Fruit fly (Drosophila melanogaster): ENCODE measurements around the gene CG14985.

CG14985 gene

dm6 chr3L:3977622-3978355 lies 25.5 kb upstream of the CG14985 start (continued):
- peak; percentile 27 for TF ChIP-seq stwl (tag; optimal IDR thresholded peaks at IDR 0.05)
- no peak for TF ChIP-seq tap (tag; optimal IDR thresholded peaks at IDR 0.05)
- TF ChIP-seq crp (GFP tag; optimal IDR thresholded peaks at IDR 0.05), result no peak
- TF ChIP-seq chn (GFP tag; optimal IDR thresholded peaks at IDR 0.05), result no peak
- no peak for TF ChIP-seq wor (GFP tag; IDR thresholded peaks at IDR 0.05)
- no peak for TF ChIP-seq Bteb2 (GFP tag; optimal IDR thresholded peaks at IDR 0.05)
- no peak for TF ChIP-seq CG7372 (GFP tag; IDR thresholded peaks at IDR 0.05)
- TF ChIP-seq mam (GFP tag; optimal IDR thresholded peaks at IDR 0.05), result no peak
- TF ChIP-seq ttk (GFP tag; IDR thresholded peaks at IDR 0.05), result no peak
- TF ChIP-seq Stat92E (GFP tag; optimal IDR thresholded peaks at IDR 0.05), result no peak
- TF ChIP-seq Chrac-16 (GFP tag; optimal IDR thresholded peaks at IDR 0.05), result peak; percentile 26
- TF ChIP-seq CG43689 (GFP tag; IDR thresholded peaks at IDR 0.05), result no peak
- no peak for TF ChIP-seq shn (GFP tag; optimal IDR thresholded peaks at IDR 0.05)
- no peak for TF ChIP-seq nau (GFP tag; optimal IDR thresholded peaks at IDR 0.05)
- no peak for TF ChIP-seq CG6254 (GFP tag; optimal IDR thresholded peaks at IDR 0.05)
- TF ChIP-seq bab2 (GFP tag; optimal IDR thresholded peaks at IDR 0.05), result no peak
- TF ChIP-seq Dip2 (GFP tag; IDR thresholded peaks at IDR 0.05), result no peak
- no peak for TF ChIP-seq tx (GFP tag; optimal IDR thresholded peaks at IDR 0.05)
- TF ChIP-seq HmgZ (tag; optimal IDR thresholded peaks at IDR 0.05), result no peak
- no peak for TF ChIP-seq CG7987 (GFP tag; optimal IDR thresholded peaks at IDR 0.05)
- no peak for TF ChIP-seq CG6272 (GFP tag; IDR thresholded peaks at IDR 0.05)
- TF ChIP-seq CG33213 (GFP tag; optimal IDR thresholded peaks at IDR 0.05), result no peak
- no peak for TF ChIP-seq CG10147 (GFP tag; optimal IDR thresholded peaks at IDR 0.05)
- no peak for TF ChIP-seq Doc2 (GFP tag; IDR thresholded peaks at IDR 0.05)
- no peak for TF ChIP-seq CG6765 (GFP tag; optimal IDR thresholded peaks at IDR 0.05)
- TF ChIP-seq zen2 (GFP tag; IDR thresholded peaks at IDR 0.05; ENCODE audit: partially characterized antibody), result no peak
- no peak for TF ChIP-seq Hr51 (GFP tag; optimal IDR thresholded peaks at IDR 0.05)
- TF ChIP-seq amos (GFP tag; IDR thresholded peaks at IDR 0.05; ENCODE audit: partially characterized antibody), result no peak
- TF ChIP-seq psq (GFP tag; optimal IDR thresholded peaks at IDR 0.05), result no peak
- TF ChIP-seq org-1 (GFP tag; optimal IDR thresholded peaks at IDR 0.05), result no peak
- no peak for TF ChIP-seq Six4 (GFP tag; optimal IDR thresholded peaks at IDR 0.05)
- TF ChIP-seq CG34376 (GFP tag; optimal IDR thresholded peaks at IDR 0.05), result no peak
- TF ChIP-seq chif (GFP tag; optimal IDR thresholded peaks at IDR 0.05), result peak in 1 of 2 experiments; percentile 56
- no peak for TF ChIP-seq Xbp1 (GFP tag; optimal IDR thresholded peaks at IDR 0.05)
- TF ChIP-seq lbe (GFP tag; optimal IDR thresholded peaks at IDR 0.05), result no peak
- TF ChIP-seq CG10321 (GFP tag; IDR thresholded peaks at IDR 0.05), result no peak
- TF ChIP-seq pb (GFP tag; optimal IDR thresholded peaks at IDR 0.05), result no peak
- no peak for TF ChIP-seq CG3995 (GFP tag; optimal IDR thresholded peaks at IDR 0.05)
- TF ChIP-seq pnt (GFP tag; optimal IDR thresholded peaks at IDR 0.05), result no peak
- no peak for TF ChIP-seq CG6813 (GFP tag; optimal IDR thresholded peaks at IDR 0.05)
- no peak for TF ChIP-seq odd (GFP tag; optimal IDR thresholded peaks at IDR 0.05)
- TF ChIP-seq CG6175 (GFP tag; IDR thresholded peaks at IDR 0.05), result no peak
- peak; percentile 51 for TF ChIP-seq D19A (tag; optimal IDR thresholded peaks at IDR 0.05)
- no peak for TF ChIP-seq bbx (GFP tag; IDR thresholded peaks at IDR 0.05; ENCODE audit: partially characterized antibody)
- no peak for TF ChIP-seq bigmax (GFP tag; optimal IDR thresholded peaks at IDR 0.05)
- TF ChIP-seq CG17912 (GFP tag; optimal IDR thresholded peaks at IDR 0.05), result no peak
- TF ChIP-seq CG12942 (GFP tag; optimal IDR thresholded peaks at IDR 0.05), result no peak
- TF ChIP-seq prd (optimal IDR thresholded peaks at IDR 0.05), result no peak
- peak; percentile 77 for TF ChIP-seq prd (GFP tag; IDR thresholded peaks at IDR 0.05)
- no peak for TF ChIP-seq eyg (GFP tag; optimal IDR thresholded peaks at IDR 0.05)

All from whole organism, embryonic.